Worm (Caenorhabditis elegans): ENCODE data around the gene M57.2.
A peak's percentile ranks its signal among the peaks of the same experiment; 100 is the strongest.

Gene M57.2

ce11 chrIV:3578667-3579066 lies 51.5 kb downstream of the M57.2 start:
- TF ChIP-seq nhr-85 (tag) (peak; percentile 63), C16A3.4 (tag; optimal IDR thresholded peaks at IDR 0.05) (no peak), snu-23 (GFP tag; optimal IDR thresholded peaks at IDR 0.05) (no peak)

- TF ChIP-seq tbx-2 (tag; optimal IDR thresholded peaks at IDR 0.05) = no peak
- TF ChIP-seq nhr-90 (tag; optimal IDR thresholded peaks at IDR 0.05; ENCODE audit: poor library complexity) = no peak
- no peak for TF ChIP-seq pqm-1 (tag; optimal IDR thresholded peaks at IDR 0.05)
- no peak for TF ChIP-seq snpc-4 (tag; optimal IDR thresholded peaks at IDR 0.05)
- TF ChIP-seq sox-4 (tag; optimal IDR thresholded peaks at IDR 0.05) = no peak
- TF ChIP-seq unc-62 (GFP tag; optimal IDR thresholded peaks at IDR 0.05) = no peak
- TF ChIP-seq nhr-12 (tag; optimal IDR thresholded peaks at IDR 0.05) = no peak
- TF ChIP-seq nhr-77 (tag; optimal IDR thresholded peaks at IDR 0.05) = no peak
- no peak for TF ChIP-seq ceh-82 (tag; optimal IDR thresholded peaks at IDR 0.05)
- no peak for TF ChIP-seq ceh-8 (GFP tag; optimal IDR thresholded peaks at IDR 0.05)
- no peak for TF ChIP-seq elt-2 (tag; optimal IDR thresholded peaks at IDR 0.05)
- TF ChIP-seq snu-23 (GFP tag; optimal IDR thresholded peaks at IDR 0.05) = no peak
- peak in 1 of 2 experiments; percentile 44 for TF ChIP-seq lsy-2 (tag; optimal IDR thresholded peaks at IDR 0.05)
- TF ChIP-seq ceh-90 (tag; optimal IDR thresholded peaks at IDR 0.05) = no peak
- TF ChIP-seq unc-30 (tag; optimal IDR thresholded peaks at IDR 0.05) = no peak
- TF ChIP-seq rnt-1 (tag; optimal IDR thresholded peaks at IDR 0.05) = no peak
- TF ChIP-seq aha-1 (tag; optimal IDR thresholded peaks at IDR 0.05) = no peak
- peak in 1 of 3 experiments; percentile 30 for TF ChIP-seq dpl-1 (GFP tag; optimal IDR thresholded peaks at IDR 0.05)
- peak; percentile 25 for TF ChIP-seq fkh-8 (tag; optimal IDR thresholded peaks at IDR 0.05)
- TF ChIP-seq nhr-71 (tag; optimal IDR thresholded peaks at IDR 0.05) = peak; percentile 19
- no peak for TF ChIP-seq mdl-1 (tag; optimal IDR thresholded peaks at IDR 0.05)
- no peak for TF ChIP-seq F16B12.6 (tag; optimal IDR thresholded peaks at IDR 0.05)
- TF ChIP-seq ceh-63 (GFP tag; optimal IDR thresholded peaks at IDR 0.05) = no peak
- TF ChIP-seq egl-13 (tag; optimal IDR thresholded peaks at IDR 0.05) = no peak
- no peak for TF ChIP-seq ces-1 (GFP tag; optimal IDR thresholded peaks at IDR 0.05)
- no peak for TF ChIP-seq lin-39 (tag; optimal IDR thresholded peaks at IDR 0.05)
- TF ChIP-seq elt-3 (tag; optimal IDR thresholded peaks at IDR 0.05) = no peak
- TF ChIP-seq efl-1 (optimal IDR thresholded peaks at IDR 0.05) = peak in 1 of 2 experiments; percentile 53
- peak; percentile 38 to 91 for TF ChIP-seq efl-1 (GFP tag; optimal IDR thresholded peaks at IDR 0.05 in 1 of 2)
- TF ChIP-seq swsn-7 (tag; optimal IDR thresholded peaks at IDR 0.05) = no peak
- peak in 1 of 2 experiments; percentile 16 for TF ChIP-seq lin-35 (GFP tag; optimal IDR thresholded peaks at IDR 0.05)
- no peak for TF ChIP-seq pax-3 (tag; optimal IDR thresholded peaks at IDR 0.05)
- no peak for TF ChIP-seq nhr-19 (GFP tag; conservative IDR thresholded peaks at IDR 0.05)
- TF ChIP-seq nhr-28 (tag; optimal IDR thresholded peaks at IDR 0.05) = no peak
- no peak for TF ChIP-seq ztf-4 (tag; optimal IDR thresholded peaks at IDR 0.05)
- peak; percentile 4 for TF ChIP-seq skn-1 (tag; optimal IDR thresholded peaks at IDR 0.05)
- no peak for TF ChIP-seq nhr-237 (tag; optimal IDR thresholded peaks at IDR 0.05)
- TF ChIP-seq mef-2 (tag; optimal IDR thresholded peaks at IDR 0.05) = no peak
- no peak for TF ChIP-seq sup-37 (GFP tag; optimal IDR thresholded peaks at IDR 0.05)
These were observed 52.4 kb downstream of the M57.2 start, which contains the start of gene Y37E11B.1 for ce11 chrIV:3579477-3579975. Y37E11B.1 (plus strand) TSS chrIV:3579621.

Measured in whole organism, L1 larva.